Fruit fly (Drosophila melanogaster): ENCODE results near the gene CG1265.

Gene CG1265

dm6 chr3L:4283428-4284089 is 29.0 kb downstream of the CG1265 start, which contains the start of the genes srw and CG1316 (continued):
- peak; percentile 95 for TF ChIP-seq MESR4 (GFP tag; optimal IDR thresholded peaks at IDR 0.05)

dm6 chr3L:4286784-4287183 is 32.2 kb downstream of the CG1265 start, which contains the start of gene TfIIEbeta:
Gene TfIIEbeta, plus strand, starts transcription at chr3L:4287038.
- TF ChIP-seq Hand (GFP tag; optimal IDR thresholded peaks at IDR 0.05), result no peak
- TF ChIP-seq gcm (GFP tag; optimal IDR thresholded peaks at IDR 0.05), result no peak
- TF ChIP-seq nerfin-2 (GFP tag; IDR thresholded peaks at IDR 0.05; ENCODE audit: partially characterized antibody), result no peak
- no peak for TF ChIP-seq lab (GFP tag; optimal IDR thresholded peaks at IDR 0.05)
- no peak for TF ChIP-seq Doc3 (GFP tag; IDR thresholded peaks at IDR 0.05; ENCODE audit: partially characterized antibody)
- TF ChIP-seq CG14050 (GFP tag; IDR thresholded peaks at IDR 0.05), result peak; percentile 24; the same call in 1 of the 3 replicates
- TF ChIP-seq Fer3 (tag; optimal IDR thresholded peaks at IDR 0.05), result peak; percentile 46
- 0 out of 2 replicates have a peak, but pooled peaks have one; percentile 24 for TF ChIP-seq HLH3B (GFP tag; IDR thresholded peaks at IDR 0.05)
- no peak for TF ChIP-seq Neu2 (GFP tag; optimal IDR thresholded peaks at IDR 0.05; ENCODE audit: borderline replicate concordance)
- TF ChIP-seq pan (optimal IDR thresholded peaks at IDR 0.05), result no peak
- peak in 1 of 2 experiments; percentile 36 for TF ChIP-seq pan (GFP tag; optimal IDR thresholded peaks at IDR 0.05 in 1 of 2, IDR thresholded peaks at IDR 0.05 in 1 of 2)
- TF ChIP-seq vfl (GFP tag; optimal IDR thresholded peaks at IDR 0.05), result no peak
- no peak for TF ChIP-seq Poxn (GFP tag; IDR thresholded peaks at IDR 0.05)
- TF ChIP-seq dpn (GFP tag; optimal IDR thresholded peaks at IDR 0.05), result peak; percentile 3 to 13
- TF ChIP-seq CG13894 (tag; optimal IDR thresholded peaks at IDR 0.05), result no peak
- no peak for TF ChIP-seq Hmx (GFP tag; optimal IDR thresholded peaks at IDR 0.05)
- TF ChIP-seq Meics (GFP tag; optimal IDR thresholded peaks at IDR 0.05), result peak; percentile 53
- TF ChIP-seq CG7987 (GFP tag; optimal IDR thresholded peaks at IDR 0.05), result no peak
- no peak for TF ChIP-seq danr (GFP tag; IDR thresholded peaks at IDR 0.05)
- TF ChIP-seq usp (GFP tag; optimal IDR thresholded peaks at IDR 0.05), result no peak
- no peak for TF ChIP-seq Scr (GFP tag; IDR thresholded peaks at IDR 0.05; ENCODE audit: partially characterized antibody)
- no peak for TF ChIP-seq ems (GFP tag; optimal IDR thresholded peaks at IDR 0.05)
- TF ChIP-seq Myb (GFP tag; optimal IDR thresholded peaks at IDR 0.05), result peak; percentile 74
- no peak for TF ChIP-seq CG8478 (optimal IDR thresholded peaks at IDR 0.05)
- TF ChIP-seq ssp (GFP tag; IDR thresholded peaks at IDR 0.05), result no peak
- no peak for TF ChIP-seq TFAM (GFP tag; optimal IDR thresholded peaks at IDR 0.05)
- no peak for TF ChIP-seq kah (GFP tag; optimal IDR thresholded peaks at IDR 0.05)
- peak; percentile 58 for TF ChIP-seq Sox100B (GFP tag; optimal IDR thresholded peaks at IDR 0.05)
- no peak for TF ChIP-seq peb (GFP tag; IDR thresholded peaks at IDR 0.05)
- no peak for TF ChIP-seq psq (GFP tag; optimal IDR thresholded peaks at IDR 0.05)
- TF ChIP-seq h (optimal IDR thresholded peaks at IDR 0.05), result no peak
- no peak for TF ChIP-seq CG5245 (GFP tag; optimal IDR thresholded peaks at IDR 0.05)
- no peak for TF ChIP-seq p53 (GFP tag; optimal IDR thresholded peaks at IDR 0.05)
- TF ChIP-seq Spps (tag; optimal IDR thresholded peaks at IDR 0.05), result peak; percentile 11
- TF ChIP-seq phol (tag; optimal IDR thresholded peaks at IDR 0.05), result peak; percentile 39
- no peak for TF ChIP-seq fd102C (GFP tag; optimal IDR thresholded peaks at IDR 0.05)
- TF ChIP-seq fd96Cb (tag; optimal IDR thresholded peaks at IDR 0.05), result peak; percentile 24
- TF ChIP-seq gsb-n (tag; optimal IDR thresholded peaks at IDR 0.05), result peak; percentile 30
- no peak for TF ChIP-seq exex (tag; optimal IDR thresholded peaks at IDR 0.05)
- no peak for TF ChIP-seq CG3163 (GFP tag; optimal IDR thresholded peaks at IDR 0.05)
- TF ChIP-seq sens-2 (GFP tag; IDR thresholded peaks at IDR 0.05), result no peak
- TF ChIP-seq CG6854 (GFP tag; optimal IDR thresholded peaks at IDR 0.05), result no peak
- peak; percentile 63 for TF ChIP-seq CG32532 (GFP tag; IDR thresholded peaks at IDR 0.05)
- TF ChIP-seq nerfin-1 (tag; optimal IDR thresholded peaks at IDR 0.05), result no peak
- no peak for TF ChIP-seq chinmo (GFP tag; IDR thresholded peaks at IDR 0.05; ENCODE audit: partially characterized antibody)
- no peak for TF ChIP-seq pb (GFP tag; optimal IDR thresholded peaks at IDR 0.05)
- no peak for TF ChIP-seq Dip2 (GFP tag; IDR thresholded peaks at IDR 0.05)
- TF ChIP-seq zen2 (GFP tag; IDR thresholded peaks at IDR 0.05; ENCODE audit: partially characterized antibody), result no peak
